Fruit fly (Drosophila melanogaster) whole organism, adult: Measurements from ENCODE around the gene CG31516.

Source experiments
- CG11617 ChIP-seq: fragments of 200-800 bp; sonication (Bioruptor generic); optimal IDR thresholded peaks from 2 replicates; lab custom pipeline; 2017; ENCODE audit warnings: mild to moderate bottlenecking, missing biosample characterization, missing genetic modification reagents, missing genetic modification characterization
- CG12768 ChIP-seq: fragments of 200-800 bp; sonication (Bioruptor generic); optimal IDR thresholded peaks from 2 replicates; lab custom pipeline; 2017; ENCODE audit warnings: missing biosample characterization, missing genetic modification characterization, mild to moderate bottlenecking, moderate library complexity, missing genetic modification reagents
- CG14711 ChIP-seq: fragments of 200-800 bp; sonication (Bioruptor generic); optimal IDR thresholded peaks from 2 replicates; lab custom pipeline; 2018; ENCODE audit warnings: missing biosample characterization, mild to moderate bottlenecking, missing genetic modification characterization, moderate library complexity
- CG1620 ChIP-seq: fragments of 200-800 bp; sonication (Bioruptor generic); optimal IDR thresholded peaks from 2 replicates; lab custom pipeline; 2016; ENCODE audit warnings: missing biosample characterization, missing genetic modification characterization
- CG33017 ChIP-seq: fragments of 200-800 bp; sonication (Bioruptor generic); optimal IDR thresholded peaks from 2 replicates; lab custom pipeline; 2018; ENCODE audit warnings: missing biosample characterization, mild to moderate bottlenecking, missing genetic modification characterization, moderate library complexity
- CG5204 ChIP-seq: fragments of 200-800 bp; sonication (Bioruptor generic); optimal IDR thresholded peaks from 2 replicates; lab custom pipeline; 2016; ENCODE audit warnings: missing biosample characterization, missing genetic modification characterization
- CG7045 ChIP-seq: fragments of 200-800 bp; sonication (Bioruptor generic); optimal IDR thresholded peaks from 2 replicates; lab custom pipeline; 2017; ENCODE audit warnings: missing biosample characterization, mild to moderate bottlenecking, missing genetic modification characterization
- CG7101 ChIP-seq: fragments of 200-800 bp; sonication (Bioruptor generic); optimal IDR thresholded peaks from 2 replicates; lab custom pipeline; 2018; ENCODE audit warnings: missing biosample characterization, mild to moderate bottlenecking, missing genetic modification characterization, moderate library complexity
- Clk ChIP-seq: fragments of 200-800 bp; sonication (Bioruptor generic); optimal IDR thresholded peaks from 2 replicates; lab custom pipeline; 2017; ENCODE audit warnings: missing biosample characterization, missing genetic modification characterization
- Crg-1 ChIP-seq: fragments of 200-800 bp; sonication (Bioruptor generic); optimal IDR thresholded peaks from 2 replicates; lab custom pipeline; 2016; ENCODE audit warnings: missing biosample characterization, missing genetic modification characterization
- Hr96 ChIP-seq: fragments of 200-800 bp; sonication (Bioruptor generic); optimal IDR thresholded peaks from 2 replicates; lab custom pipeline; 2016; ENCODE audit warnings: missing biosample characterization, missing genetic modification characterization
- Mnt ChIP-seq: fragments of 200-800 bp; sonication (Bioruptor generic); optimal IDR thresholded peaks from 2 replicates; lab custom pipeline; 2016; ENCODE audit warnings: missing biosample characterization, mild to moderate bottlenecking, missing genetic modification characterization
- bab1 ChIP-seq: fragments of 200-800 bp; sonication (Bioruptor generic); optimal IDR thresholded peaks from 3 replicates; lab custom pipeline; 2019; ENCODE audit warnings: missing biosample characterization, mild to moderate bottlenecking, missing genetic modification characterization, moderate library complexity
- cic ChIP-seq: fragments of 200-800 bp; sonication (Bioruptor generic); optimal IDR thresholded peaks from 2 replicates; lab custom pipeline; 2017; ENCODE audit warnings: missing biosample characterization, mild to moderate bottlenecking, missing genetic modification characterization, moderate library complexity
- cnc ChIP-seq, 2 experiments: fragments of >200 bp; optimal IDR thresholded peaks; 2 replicates each; lab custom pipeline; 2017
- kay ChIP-seq: fragments of 200-800 bp; sonication (Bioruptor generic); peaks from one replicate; lab custom pipeline; 2016; ENCODE audit warnings: missing biosample characterization, missing genetic modification characterization, borderline replicate concordance
- ovo ChIP-seq: fragments of 200-800 bp; sonication (Bioruptor generic); optimal IDR thresholded peaks from 2 replicates; lab custom pipeline; 2016; ENCODE audit warnings: missing biosample characterization, missing genetic modification characterization
- pad ChIP-seq: fragments of 200-800 bp; sonication (Bioruptor generic); optimal IDR thresholded peaks from 3 replicates; lab custom pipeline; 2017; ENCODE audit warnings: missing biosample characterization, missing genetic modification characterization, mild to moderate bottlenecking, moderate library complexity, missing genetic modification reagents
- tj ChIP-seq: fragments of 200-800 bp; sonication (Bioruptor generic); optimal IDR thresholded peaks from 3 replicates; lab custom pipeline; 2017; ENCODE audit warnings: missing biosample characterization, mild to moderate bottlenecking, missing genetic modification characterization, moderate library complexity
- toe ChIP-seq: fragments of 200-800 bp; sonication (Bioruptor generic); optimal IDR thresholded peaks from 2 replicates; lab custom pipeline; 2016; ENCODE audit warnings: missing biosample characterization, missing genetic modification characterization

The CG31516 gene

DNA sequence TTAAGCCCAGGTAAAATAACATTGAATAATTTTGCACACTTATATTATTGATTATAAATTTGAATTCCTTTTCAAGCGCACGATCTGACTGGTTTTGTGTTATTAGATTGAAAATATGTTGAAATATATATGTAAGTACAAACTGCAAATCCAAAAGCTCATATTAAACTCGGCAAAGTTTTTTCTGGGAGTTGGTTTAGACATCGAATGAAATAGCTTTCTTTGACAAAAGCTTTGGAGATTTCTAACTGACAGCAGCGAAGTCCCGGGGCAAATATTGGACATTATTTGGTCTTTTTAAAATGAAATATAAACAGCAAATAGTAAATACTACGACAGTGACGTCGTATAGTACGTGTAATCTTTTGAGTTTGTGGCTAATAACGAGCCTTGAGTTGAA, 31.3 kb upstream of the CG31516 start, which contains the start of gene TwdlG:
Gene TwdlG (minus strand): TSS at position 101 of the 400 bp plus-strand sequence.
- TF ChIP-seq Crg-1 (GFP tag; lab: Kevin White, UChicago) (no peak), kay (peak; percentile 74), CG33017 (tag; lab: Kevin White, UChicago) (no peak), CG12768 (no peak)

DNA sequence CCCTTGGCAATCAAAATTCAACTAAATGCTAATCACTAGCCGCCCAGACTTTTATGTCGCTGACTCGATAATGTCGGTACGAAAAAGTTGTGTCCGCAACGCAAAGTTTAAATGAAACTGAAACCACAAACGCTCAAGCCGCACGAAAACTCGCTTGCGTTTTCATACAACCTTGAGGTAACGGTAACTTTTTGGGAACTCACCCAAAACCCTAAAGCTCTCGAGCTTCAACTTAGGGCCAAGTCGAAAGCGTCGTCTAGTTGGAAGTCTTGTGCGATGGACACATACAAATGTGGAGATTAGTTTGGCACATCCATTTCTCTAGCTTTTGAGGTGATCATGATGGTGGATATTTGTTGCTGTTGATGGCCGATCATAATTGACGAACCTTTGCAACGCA, 30.0 kb upstream of the CG31516 start:
- TF ChIP-seq CG5204 (GFP tag; lab: Kevin White, UChicago) (no peak), Mnt (GFP tag; lab: Kevin White, UChicago) (no peak), CG1620 (GFP tag; lab: Kevin White, UChicago) (no peak), CG14711 (tag; lab: Kevin White, UChicago) (no peak), tj (GFP tag; lab: Kevin White, UChicago) (no peak), CG33017 (tag; lab: Kevin White, UChicago) (no peak), ovo (GFP tag; lab: Kevin White, UChicago) (no peak), toe (GFP tag; lab: Kevin White, UChicago) (no peak), pad (GFP tag; lab: Kevin White, UChicago) (no peak)

DNA sequence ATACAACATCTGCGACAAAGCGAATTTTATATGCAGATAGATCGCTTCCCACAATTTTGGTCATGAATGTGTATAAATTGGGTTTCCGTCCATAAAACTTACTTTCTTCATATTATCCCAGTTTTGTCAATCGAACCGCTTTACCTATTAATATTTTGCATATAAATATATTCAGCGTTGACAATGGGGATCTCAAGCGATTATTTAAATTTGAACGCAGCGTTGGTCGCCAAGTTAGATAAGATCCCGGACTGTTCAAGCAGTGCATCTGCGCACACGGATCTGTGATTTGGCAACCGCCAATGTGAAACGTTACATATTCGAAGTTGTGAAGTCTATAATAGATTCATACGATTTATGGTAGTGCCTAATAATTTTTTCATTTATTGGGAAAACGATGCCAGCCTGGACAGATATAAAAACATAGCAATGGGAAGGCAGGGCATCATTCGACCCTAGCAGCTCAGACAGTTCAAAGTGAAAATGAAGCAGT, 26.7 kb upstream of the CG31516 start, which contains the start of gene TwdlF:
Gene TwdlF (plus strand): TSS at position 443 of the 493 bp plus-strand sequence.
- no peak for TF ChIP-seq CG5204 (GFP tag; lab: Kevin White, UChicago)
- no peak for TF ChIP-seq toe (GFP tag; lab: Kevin White, UChicago)
- no peak for TF ChIP-seq Mnt (GFP tag; lab: Kevin White, UChicago)
- TF ChIP-seq cnc (optimal IDR thresholded peaks at IDR 0.05; lab: Kevin White, UChicago), result no peak
- TF ChIP-seq bab1, result no peak
- TF ChIP-seq CG7101 (tag; lab: Kevin White, UChicago), result no peak

DNA sequence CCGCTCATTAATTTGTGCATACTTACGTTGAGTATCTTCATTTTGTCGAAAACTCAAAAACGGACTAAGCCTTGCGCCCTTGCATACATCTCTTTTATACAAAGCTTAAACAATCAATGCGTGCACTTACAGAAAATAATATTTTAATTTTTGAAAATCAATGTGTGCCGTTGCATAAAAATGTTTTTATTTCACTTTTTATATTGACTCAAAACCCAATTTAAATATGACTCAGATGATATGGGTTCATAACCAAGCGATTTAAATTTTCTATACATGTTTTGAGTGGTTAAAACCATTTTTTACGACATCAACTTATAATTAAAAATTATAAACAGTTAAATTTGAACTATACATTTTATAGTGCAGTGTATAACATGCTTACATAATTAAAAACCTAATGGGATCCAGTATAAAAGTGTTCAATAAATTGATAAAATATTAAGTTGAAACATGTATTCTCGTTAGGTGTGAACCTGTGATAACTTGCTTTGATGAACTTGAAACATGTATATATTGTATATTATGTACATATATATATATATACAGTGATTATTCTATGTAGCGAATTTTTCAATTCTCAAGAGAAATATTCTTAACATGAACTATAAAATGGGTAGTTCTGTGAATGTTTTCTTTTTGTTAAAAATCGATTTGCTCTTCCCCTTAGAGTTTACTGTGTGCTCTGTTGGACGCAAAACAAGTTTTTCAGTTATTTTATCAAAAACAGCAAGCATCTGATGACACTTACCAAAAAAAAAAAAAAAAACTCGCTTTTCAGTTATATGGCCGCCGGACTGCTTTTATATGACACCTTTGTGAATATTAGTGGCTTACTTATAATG, 23.4 kb upstream of the CG31516 start, which contains the start of gene CG34305:
Gene CG34305 (minus strand): TSS at position 51 of the 845 bp plus-strand sequence.
- TF ChIP-seq Crg-1 (GFP tag; lab: Kevin White, UChicago), result no peak
- TF ChIP-seq ovo (GFP tag; lab: Kevin White, UChicago), result no peak
- no peak for TF ChIP-seq CG7045 (GFP tag; lab: Kevin White, UChicago)
- TF ChIP-seq CG33017 (tag; lab: Kevin White, UChicago), result no peak
- TF ChIP-seq bab1, result no peak

DNA sequence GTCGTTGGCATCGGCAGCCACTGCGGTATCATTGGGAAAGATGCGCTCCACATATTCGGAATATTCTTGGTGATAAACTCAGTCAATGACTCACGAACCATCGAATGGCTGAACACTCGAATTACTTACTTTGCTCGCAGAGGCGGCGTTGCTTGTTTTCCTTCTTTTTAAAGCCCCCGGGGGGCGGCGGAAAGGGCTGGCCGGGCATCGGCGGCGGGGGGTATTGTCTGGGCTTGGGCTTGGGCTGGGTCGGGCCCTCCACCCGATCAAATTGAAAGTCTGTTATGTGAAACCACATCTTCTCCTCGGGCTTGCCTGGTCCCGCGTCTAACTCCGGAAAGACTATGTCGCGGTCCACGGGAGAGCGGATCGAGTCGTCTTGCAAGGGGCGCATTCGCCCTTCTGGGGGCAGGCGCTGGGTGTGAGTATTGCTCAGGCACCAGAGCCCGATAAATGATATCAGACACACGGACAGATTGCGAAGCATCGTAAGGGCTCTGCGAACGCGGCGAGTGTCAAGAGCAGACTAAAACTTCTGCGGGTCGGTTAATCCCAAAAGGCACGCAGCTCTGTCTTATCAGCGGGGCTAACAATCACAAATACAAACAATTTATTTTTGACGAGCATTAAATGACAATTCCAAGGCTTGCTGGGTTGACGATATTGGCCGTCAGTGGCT, 22.4 kb upstream of the CG31516 start, which contains the start of gene CG14642:
Gene CG14642 (minus strand): TSS at position 509 of the 679 bp plus-strand sequence.
- TF ChIP-seq CG7101 (tag; lab: Kevin White, UChicago) (no peak), bab1 (no peak), tj (GFP tag; lab: Kevin White, UChicago) (no peak), cnc (optimal IDR thresholded peaks at IDR 0.05; lab: Kevin White, UChicago) (no peak), Crg-1 (GFP tag; lab: Kevin White, UChicago) (no peak)

DNA sequence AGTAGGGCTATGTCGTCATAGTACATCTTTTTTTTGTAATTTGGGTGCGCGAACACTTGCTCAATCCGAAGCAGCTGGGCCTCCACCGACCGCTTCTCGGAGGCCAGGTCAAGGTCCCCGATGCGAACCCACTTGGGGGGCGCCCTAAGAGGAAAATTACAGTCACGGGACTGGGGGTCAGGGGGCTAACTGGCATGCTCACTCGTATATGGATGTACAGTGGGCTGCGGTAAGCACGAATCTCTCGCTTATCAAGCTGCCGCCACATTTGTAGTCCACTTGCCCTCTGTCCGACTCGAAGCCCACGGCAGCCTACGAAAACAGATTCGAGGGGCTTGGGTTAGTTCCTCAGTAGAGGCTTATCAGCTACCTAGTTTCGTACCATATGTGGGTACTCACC, 21.8 kb upstream of the CG31516 start:
- TF ChIP-seq toe (GFP tag; lab: Kevin White, UChicago) (no peak), ovo (GFP tag; lab: Kevin White, UChicago) (no peak), CG1620 (GFP tag; lab: Kevin White, UChicago) (no peak), pad (GFP tag; lab: Kevin White, UChicago) (no peak), kay (no peak), CG7045 (GFP tag; lab: Kevin White, UChicago) (no peak), cnc (optimal IDR thresholded peaks at IDR 0.05; lab: Kevin White, UChicago) (no peak), bab1 (no peak), CG12768 (no peak), cic (no peak), CG11617 (GFP tag; lab: Kevin White, UChicago) (no peak), tj (GFP tag; lab: Kevin White, UChicago) (no peak), CG5204 (GFP tag; lab: Kevin White, UChicago) (no peak), Hr96 (no peak), CG33017 (tag; lab: Kevin White, UChicago) (no peak), Mnt (GFP tag; lab: Kevin White, UChicago) (no peak), Crg-1 (GFP tag; lab: Kevin White, UChicago) (no peak), CG7101 (tag; lab: Kevin White, UChicago) (no peak), Clk (no peak)
